Fruit fly (Drosophila melanogaster): ENCODE data around the gene PpV.

Gene PpV

DNA sequence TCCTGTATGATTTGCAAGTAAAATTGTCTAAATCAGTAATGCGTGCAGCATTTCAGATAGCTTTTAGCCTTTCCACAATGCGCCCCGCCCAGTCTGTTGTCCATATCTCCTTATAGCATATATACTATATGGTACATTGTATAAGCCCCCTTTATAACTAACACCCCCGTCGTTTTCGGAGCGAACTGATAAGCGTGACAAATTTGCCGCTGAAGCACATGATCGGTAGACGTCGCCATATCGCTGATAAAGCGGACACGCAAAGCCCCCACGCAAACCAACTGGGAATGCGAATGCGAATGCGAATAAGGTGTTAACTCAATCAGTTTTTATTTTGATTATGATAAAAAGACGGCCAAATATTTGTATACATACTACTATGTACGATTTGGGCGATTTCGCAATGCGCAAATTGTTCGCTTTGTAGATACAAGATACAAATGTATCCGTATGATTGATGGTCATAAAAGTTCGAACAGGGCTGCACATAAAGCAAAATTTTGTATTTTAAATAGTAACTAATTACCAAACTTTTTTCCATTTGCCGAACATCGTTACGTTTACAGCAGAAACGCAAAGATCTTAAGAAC, 17.5 kb downstream of the PpV start:
- TF ChIP-seq CG8478 (optimal IDR thresholded peaks at IDR 0.05) (no peak), EcR (GFP tag; optimal IDR thresholded peaks at IDR 0.05) (no peak)

- TF ChIP-seq usp (GFP tag; optimal IDR thresholded peaks at IDR 0.05) (no peak), Dll (optimal IDR thresholded peaks at IDR 0.05) (no peak), EcR (GFP tag; optimal IDR thresholded peaks at IDR 0.05) (no peak), CG8478 (optimal IDR thresholded peaks at IDR 0.05) (no peak), pan (optimal IDR thresholded peaks at IDR 0.05) (no peak), psq (optimal IDR thresholded peaks at IDR 0.05) (no peak)
Observed at dm6 chrX:6354163-6354562, 18.6 kb downstream of the PpV start.

- no peak for TF ChIP-seq EcR (GFP tag; optimal IDR thresholded peaks at IDR 0.05)
- no peak for TF ChIP-seq Dll (optimal IDR thresholded peaks at IDR 0.05)
- TF ChIP-seq psq (optimal IDR thresholded peaks at IDR 0.05), result no peak
- TF ChIP-seq pan (optimal IDR thresholded peaks at IDR 0.05), result no peak
- no peak for TF ChIP-seq usp (GFP tag; optimal IDR thresholded peaks at IDR 0.05)
- no peak for TF ChIP-seq CG8478 (optimal IDR thresholded peaks at IDR 0.05)
Observed at dm6 chrX:6353613-6353986, 19.1 kb downstream of the PpV start.

DNA sequence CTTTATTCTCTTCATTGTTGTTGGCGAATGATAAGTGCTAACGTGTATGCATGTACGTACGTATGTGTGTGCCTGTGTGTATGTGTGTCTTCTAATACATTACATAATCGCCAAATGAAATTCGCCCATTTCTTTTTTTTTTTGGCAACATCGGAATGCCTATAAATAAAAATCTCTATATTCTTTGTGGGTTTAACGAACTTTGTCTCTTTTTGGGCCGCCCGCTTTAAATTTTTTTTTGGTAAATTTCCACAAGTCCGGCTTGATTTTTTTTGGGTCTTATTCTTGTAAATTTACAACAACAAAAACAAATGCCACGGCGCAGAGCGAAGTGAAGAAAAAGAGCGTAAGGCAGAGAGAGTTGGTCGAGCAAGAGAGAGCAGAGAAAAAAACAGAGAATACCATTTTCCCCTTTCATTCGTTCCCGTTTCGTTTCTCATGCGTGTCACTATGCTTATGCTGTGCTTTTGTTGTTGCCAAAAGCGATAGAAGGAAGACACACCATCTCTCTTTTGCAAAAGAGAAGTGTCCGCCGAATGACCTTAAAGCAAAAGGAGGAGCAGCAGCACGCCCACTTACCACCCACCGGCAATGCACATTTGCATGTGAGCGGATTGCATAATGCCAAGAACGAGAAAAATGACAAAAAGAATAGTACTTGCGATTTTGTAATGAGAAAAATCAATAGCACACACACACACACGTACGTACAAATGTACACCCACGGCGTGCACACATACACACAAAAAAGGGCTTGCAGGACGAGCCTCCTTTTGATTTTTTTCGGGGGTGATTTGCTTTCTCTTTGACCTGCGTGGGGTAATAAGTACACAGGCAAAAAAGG, 19.7 kb downstream of the PpV start:
- TF ChIP-seq usp (GFP tag; optimal IDR thresholded peaks at IDR 0.05) (no peak), pan (optimal IDR thresholded peaks at IDR 0.05) (no peak), CG8478 (optimal IDR thresholded peaks at IDR 0.05) (no peak), Dll (optimal IDR thresholded peaks at IDR 0.05) (no peak), EcR (GFP tag; optimal IDR thresholded peaks at IDR 0.05) (no peak), psq (optimal IDR thresholded peaks at IDR 0.05) (no peak)

dm6 chrX:6351917-6352768, 20.6 kb downstream of the PpV start:
- TF ChIP-seq usp (GFP tag; optimal IDR thresholded peaks at IDR 0.05) (no peak), CG8478 (optimal IDR thresholded peaks at IDR 0.05) (no peak), Dll (optimal IDR thresholded peaks at IDR 0.05) (no peak), pan (optimal IDR thresholded peaks at IDR 0.05) (no peak), EcR (GFP tag; optimal IDR thresholded peaks at IDR 0.05) (no peak), psq (optimal IDR thresholded peaks at IDR 0.05) (no peak)

DNA sequence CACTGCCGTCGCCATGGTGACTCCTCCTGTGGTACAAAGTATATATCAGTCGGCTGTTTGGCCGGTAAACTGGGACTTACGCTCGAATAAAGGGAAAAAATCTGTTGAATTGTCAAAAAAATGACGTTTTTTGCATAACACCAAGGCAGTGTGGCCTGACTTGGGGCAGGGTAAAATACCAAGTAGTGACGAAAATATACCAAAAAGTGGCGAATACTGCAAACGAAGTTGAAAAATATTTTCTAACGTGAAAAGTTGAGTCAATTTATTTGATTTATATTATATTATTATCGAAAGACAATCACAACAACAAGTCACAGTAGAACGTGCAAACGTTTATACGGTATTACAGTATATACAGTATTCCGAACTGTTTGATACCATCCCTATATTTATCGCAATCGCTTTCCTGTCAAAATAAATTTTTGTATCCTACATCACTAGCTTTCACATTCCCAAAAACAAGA, 22.5 kb downstream of the PpV start, which contains the start of the genes ND-B16.6 and kdn:
Gene ND-B16.6 (minus strand): TSS at position 189 of the 467 bp plus-strand sequence.
Gene kdn (plus strand): TSS at position 417 of the 467 bp plus-strand sequence.
- no peak for TF ChIP-seq EcR (GFP tag; optimal IDR thresholded peaks at IDR 0.05)

dm6 chrX:6349231-6349630, 23.5 kb downstream of the PpV start:
- TF ChIP-seq EcR (GFP tag; optimal IDR thresholded peaks at IDR 0.05) (no peak), Dll (optimal IDR thresholded peaks at IDR 0.05) (no peak), CG8478 (optimal IDR thresholded peaks at IDR 0.05) (no peak), psq (optimal IDR thresholded peaks at IDR 0.05) (no peak), pan (optimal IDR thresholded peaks at IDR 0.05) (no peak), usp (GFP tag; optimal IDR thresholded peaks at IDR 0.05) (no peak)

- no peak for TF ChIP-seq psq (optimal IDR thresholded peaks at IDR 0.05)
- TF ChIP-seq CG8478 (optimal IDR thresholded peaks at IDR 0.05), result no peak
- TF ChIP-seq usp (GFP tag; optimal IDR thresholded peaks at IDR 0.05), result no peak
- TF ChIP-seq pan (optimal IDR thresholded peaks at IDR 0.05), result no peak
- no peak for TF ChIP-seq Dll (optimal IDR thresholded peaks at IDR 0.05)
- TF ChIP-seq EcR (GFP tag; optimal IDR thresholded peaks at IDR 0.05), result no peak
Observed at dm6 chrX:6346926-6347367, 25.8 kb downstream of the PpV start, which contains the start of gene CG3847. Gene CG3847, plus strand, starts transcription at chrX:6347103.

DNA sequence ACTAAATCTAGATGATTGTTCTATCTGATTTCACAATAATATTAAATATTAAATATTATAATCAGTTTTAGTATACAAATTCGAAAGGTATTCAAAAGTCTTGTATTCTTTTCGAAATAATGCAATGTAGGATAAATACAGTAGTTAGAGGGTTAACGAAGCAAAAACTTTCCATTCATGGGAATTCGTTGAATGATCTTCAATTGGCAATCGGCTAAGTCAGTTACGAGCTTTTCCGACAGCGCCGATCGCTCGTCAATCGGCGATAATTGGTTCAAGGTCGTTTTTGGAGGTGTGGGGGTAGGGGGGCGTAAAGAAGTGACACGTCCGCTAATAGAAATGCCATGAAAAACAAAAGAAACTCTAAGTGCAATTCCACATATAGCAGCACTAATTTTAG, 26.6 kb downstream of the PpV start:
- TF ChIP-seq psq (optimal IDR thresholded peaks at IDR 0.05) (no peak), usp (GFP tag; optimal IDR thresholded peaks at IDR 0.05) (no peak)

DNA sequence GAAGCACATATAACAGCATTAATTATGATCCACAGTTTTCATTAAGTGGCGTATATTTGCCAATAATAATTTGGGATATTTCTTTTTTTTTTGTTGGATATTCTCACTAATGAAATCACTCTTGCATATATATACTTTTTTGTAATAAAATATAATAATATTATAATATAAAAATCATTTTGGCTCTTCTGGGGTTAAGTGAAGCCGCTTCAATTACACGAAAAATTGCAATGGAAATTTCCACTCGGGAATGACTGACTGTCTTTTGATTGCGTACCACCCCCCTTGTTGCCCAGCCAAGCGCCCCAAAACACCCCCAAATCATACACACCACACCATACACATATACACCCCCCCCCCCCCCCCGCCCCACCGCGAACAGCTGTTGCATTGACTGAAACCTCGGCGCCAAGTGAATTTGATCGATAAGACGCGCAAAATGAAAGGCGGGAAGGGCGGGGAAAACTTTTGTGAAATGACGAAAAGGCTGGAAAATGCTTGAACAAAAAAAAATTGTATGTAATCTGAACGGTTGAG, 28.1 kb downstream of the PpV start:
- TF ChIP-seq psq (optimal IDR thresholded peaks at IDR 0.05) (no peak), Dll (optimal IDR thresholded peaks at IDR 0.05) (no peak), usp (GFP tag; optimal IDR thresholded peaks at IDR 0.05) (no peak)

DNA sequence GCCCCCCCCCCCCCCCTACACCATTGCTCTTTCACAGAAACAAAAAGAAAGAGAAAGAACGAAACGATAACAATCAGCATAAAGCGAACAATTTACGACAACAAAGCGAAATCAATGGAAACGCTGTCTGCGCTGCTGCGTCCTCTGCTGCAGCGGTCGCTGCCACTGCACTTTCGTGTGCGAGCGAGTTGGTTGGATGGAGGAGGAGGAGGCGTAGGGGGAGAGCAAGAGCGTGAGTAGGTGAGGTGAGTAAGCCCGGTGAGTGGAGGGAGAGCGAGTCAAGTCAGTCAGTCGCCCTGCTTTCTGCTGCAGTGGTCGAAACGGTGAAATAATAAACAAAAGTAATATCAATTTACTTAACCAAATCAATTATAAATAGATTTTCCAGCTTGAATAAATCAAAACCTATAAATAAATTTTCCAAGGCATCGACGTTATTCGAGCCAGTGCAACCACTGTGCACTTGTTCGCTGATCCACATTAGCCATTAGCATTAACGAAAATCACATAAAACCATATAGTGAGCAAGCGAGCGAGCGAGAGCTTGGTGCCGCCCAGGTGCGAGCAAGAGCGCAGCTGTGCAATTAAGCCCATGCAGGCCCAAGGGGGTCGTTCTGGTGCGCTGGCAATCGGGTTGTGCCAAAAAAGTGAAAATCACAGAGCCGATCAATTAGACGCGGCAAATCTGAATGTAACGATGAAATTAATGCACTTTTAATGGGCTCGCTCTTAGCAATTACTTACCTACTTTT, 28.8 kb downstream of the PpV start:
- TF ChIP-seq Dll (optimal IDR thresholded peaks at IDR 0.05) (peak; percentile 62), usp (GFP tag; optimal IDR thresholded peaks at IDR 0.05) (no peak), CG8478 (optimal IDR thresholded peaks at IDR 0.05) (no peak), pan (optimal IDR thresholded peaks at IDR 0.05) (no peak)
